Worm (Caenorhabditis elegans) whole organism, L1 larva: ENCODE measurements around the gene ZK1320.3.

Experiments used
- C04F5.9 ChIP-seq: sonication (generic microtip); optimal IDR thresholded peaks from 2 replicates; lab custom pipeline; 2016; ENCODE audit warnings: missing genetic modification characterization, missing compliant biosample characterization
- aha-1 ChIP-seq: fragments of 150-350 bp; optimal IDR thresholded peaks from 2 replicates; lab custom pipeline; 2014; ENCODE audit warnings: missing biosample characterization, missing genetic modification characterization
- aly-2 ChIP-seq: fragments of 150-350 bp; optimal IDR thresholded peaks from 2 replicates; lab custom pipeline; 2014; ENCODE audit warnings: missing biosample characterization, missing genetic modification characterization
- ceh-63 ChIP-seq: fragments of 200-800 bp; sonication (Bioruptor generic); optimal IDR thresholded peaks from 2 replicates; lab custom pipeline; 2018; ENCODE audit warnings: mild to moderate bottlenecking, missing genetic modification characterization, missing compliant biosample characterization
- ceh-82 ChIP-seq, 3 experiments: fragments of 150-350 bp in 1 of 3; sonication (generic microtip) in 2 of 3; optimal IDR thresholded peaks; 2 replicates each; lab custom pipeline; 2014 to 2017; ENCODE audit warnings: missing biosample characterization in 3 of 3, missing genetic modification characterization in 3 of 3
- ceh-88 ChIP-seq: fragments of 200-800 bp; sonication (Bioruptor generic); IDR thresholded peaks from 2 replicates; pipeline ENCODE4 v1.3.6; 2022; ENCODE audit warnings: missing genetic modification characterization, missing compliant biosample characterization
- ces-1 ChIP-seq: fragments of 150-350 bp; optimal IDR thresholded peaks from 2 replicates; lab custom pipeline; 2014; ENCODE audit warnings: missing biosample characterization, missing genetic modification reagents, missing genetic modification characterization
- dpl-1 ChIP-seq, 3 experiments: fragments of 150-350 bp in 2 of 3; sonication (generic microtip) in 1 of 3; optimal IDR thresholded peaks; 2 replicates each; lab custom pipeline; 2014 to 2017; ENCODE audit warnings: missing biosample characterization in 3 of 3, missing genetic modification characterization in 3 of 3, missing genetic modification reagents in 3 of 3
- efl-3 ChIP-seq: fragments of 200-800 bp; sonication (Bioruptor generic); optimal IDR thresholded peaks from 2 replicates; lab custom pipeline; 2018; ENCODE audit warnings: mild to moderate bottlenecking, missing genetic modification characterization, missing compliant biosample characterization
- egl-27 ChIP-seq, 2 experiments: fragments of 150-350 bp in 1 of 2; sonication (generic microtip); optimal IDR thresholded peaks; 3 replicates each; lab custom pipeline; 2017 to 2018; ENCODE audit warnings: missing biosample characterization in 2 of 2, missing genetic modification characterization in 2 of 2, missing genetic modification reagents in 2 of 2
- elt-2 ChIP-seq: sonication (generic microtip); optimal IDR thresholded peaks from 2 replicates; lab custom pipeline; 2016; ENCODE audit warnings: missing genetic modification characterization, mild to moderate bottlenecking, inconsistent platforms, missing compliant biosample characterization, missing genetic modification reagents
- elt-3 ChIP-seq, 6 experiments: fragments of 150-350 bp in 1 of 6; sonication (generic microtip); optimal IDR thresholded peaks; 2 replicates each; lab custom pipeline; 2017 to 2018; ENCODE audit warnings: missing biosample characterization in 6 of 6, missing genetic modification characterization in 6 of 6, inconsistent platforms in 1 of 6
- fkh-10 ChIP-seq: sonication (generic microtip); optimal IDR thresholded peaks from 2 replicates; lab custom pipeline; 2017; ENCODE audit warnings: missing biosample characterization, missing genetic modification reagents, missing genetic modification characterization
- fkh-4 ChIP-seq: sonication (generic microtip); optimal IDR thresholded peaks from 2 replicates; lab custom pipeline; 2016; ENCODE audit warnings: missing compliant biosample characterization, missing genetic modification characterization, borderline replicate concordance
- fos-1 ChIP-seq: fragments of 150-350 bp; optimal IDR thresholded peaks from 2 replicates; lab custom pipeline; 2014; ENCODE audit warnings: missing biosample characterization, missing genetic modification characterization
- grh-1 ChIP-seq: fragments of 200-800 bp; sonication (Bioruptor generic); IDR thresholded peaks from 2 replicates; pipeline ENCODE4 v1.3.6; 2022; ENCODE audit warnings: missing genetic modification reagents, missing genetic modification characterization, missing compliant biosample characterization
- hlh-4 ChIP-seq: sonication (generic microtip); optimal IDR thresholded peaks from 2 replicates; lab custom pipeline; 2016; ENCODE audit warnings: mild to moderate bottlenecking, missing genetic modification characterization, missing compliant biosample characterization
- hpl-2 ChIP-seq: fragments of 150-350 bp; optimal IDR thresholded peaks from 2 replicates; lab custom pipeline; 2014; ENCODE audit warnings: missing biosample characterization, missing genetic modification reagents, missing genetic modification characterization
- irx-1 ChIP-seq: sonication (generic microtip); optimal IDR thresholded peaks from 2 replicates; lab custom pipeline; 2016; ENCODE audit warnings: missing genetic modification characterization, missing compliant biosample characterization
- isw-1 ChIP-seq: fragments of 200-800 bp; sonication (Bioruptor generic); IDR thresholded peaks from 2 replicates; pipeline ENCODE4 v1.3.6; 2022; ENCODE audit warnings: missing genetic modification characterization, missing compliant biosample characterization
- lin-13 ChIP-seq: fragments of 150-350 bp; optimal IDR thresholded peaks from 2 replicates; lab custom pipeline; 2014; ENCODE audit warnings: missing biosample characterization, missing genetic modification reagents, missing genetic modification characterization
- lin-15B ChIP-seq: fragments of 150-350 bp; sonication (generic microtip); optimal IDR thresholded peaks from 3 replicates; lab custom pipeline; 2014; ENCODE audit warnings: missing biosample characterization, missing genetic modification characterization
- lin-35 ChIP-seq, 2 experiments: fragments of 150-350 bp; optimal IDR thresholded peaks; 2 replicates each; lab custom pipeline; 2014; ENCODE audit warnings: missing biosample characterization in 2 of 2, missing genetic modification characterization in 2 of 2, missing genetic modification reagents in 2 of 2
- lin-39 ChIP-seq: fragments of 150-350 bp; optimal IDR thresholded peaks from 2 replicates; lab custom pipeline; 2014; ENCODE audit warnings: missing biosample characterization, missing genetic modification reagents, missing genetic modification characterization
- lir-3 ChIP-seq: sonication (generic microtip); optimal IDR thresholded peaks from 2 replicates; lab custom pipeline; 2016; ENCODE audit warnings: mild to moderate bottlenecking, missing genetic modification characterization, moderate library complexity, missing compliant biosample characterization; ENCODE audit not compliant: poor library complexity
- lsy-2 ChIP-seq, 2 experiments: fragments of 150-350 bp; optimal IDR thresholded peaks; 2 replicates each; lab custom pipeline; 2014; ENCODE audit warnings: missing biosample characterization in 2 of 2, missing genetic modification characterization in 2 of 2
- mab-9 ChIP-seq: fragments of 200-800 bp; sonication (Bioruptor generic); IDR thresholded peaks from 2 replicates; pipeline ENCODE4 v1.3.6; 2022; ENCODE audit warnings: missing genetic modification reagents, missing genetic modification characterization, missing compliant biosample characterization
- mep-1 ChIP-seq: fragments of 150-350 bp; optimal IDR thresholded peaks from 2 replicates; lab custom pipeline; 2014; ENCODE audit warnings: missing biosample characterization, missing genetic modification characterization
- nhr-11 ChIP-seq: fragments of 150-350 bp; optimal IDR thresholded peaks from 2 replicates; lab custom pipeline; 2014; ENCODE audit warnings: missing biosample characterization, missing genetic modification characterization
- nhr-12 ChIP-seq: sonication (generic microtip); optimal IDR thresholded peaks from 2 replicates; lab custom pipeline; 2017; ENCODE audit warnings: missing biosample characterization, missing genetic modification characterization
- nhr-20 ChIP-seq: sonication (generic microtip); optimal IDR thresholded peaks from 2 replicates; lab custom pipeline; 2016; ENCODE audit warnings: mild to moderate bottlenecking, missing genetic modification characterization, missing compliant biosample characterization
- nhr-237 ChIP-seq: fragments of 150-350 bp; optimal IDR thresholded peaks from 2 replicates; lab custom pipeline; 2014; ENCODE audit warnings: missing biosample characterization, missing genetic modification characterization
- nhr-28 ChIP-seq: fragments of 150-350 bp; optimal IDR thresholded peaks from 2 replicates; lab custom pipeline; 2014; ENCODE audit warnings: missing biosample characterization, missing genetic modification characterization
- nhr-71 ChIP-seq: sonication (generic microtip); optimal IDR thresholded peaks from 2 replicates; lab custom pipeline; 2016; ENCODE audit warnings: mild to moderate bottlenecking, missing genetic modification characterization, moderate library complexity, missing compliant biosample characterization
- nhr-76 ChIP-seq: sonication (generic microtip); optimal IDR thresholded peaks from 2 replicates; lab custom pipeline; 2017; ENCODE audit warnings: missing biosample characterization, missing genetic modification characterization
- nhr-77 ChIP-seq: fragments of 150-350 bp; optimal IDR thresholded peaks from 2 replicates; lab custom pipeline; 2014; ENCODE audit warnings: missing biosample characterization, missing genetic modification characterization
- nhr-85 ChIP-seq: sonication (generic microtip); peaks from one replicate; lab custom pipeline; 2016; ENCODE audit warnings: missing genetic modification characterization, inconsistent platforms, missing compliant biosample characterization
- pag-3 ChIP-seq: sonication (generic microtip); optimal IDR thresholded peaks from 2 replicates; lab custom pipeline; 2017; ENCODE audit warnings: missing genetic modification characterization, mild to moderate bottlenecking, missing compliant biosample characterization, antibody characterized with exemption, borderline replicate concordance; ENCODE audit not compliant: insufficient read depth
- skn-1 ChIP-seq: fragments of 150-350 bp; optimal IDR thresholded peaks from 2 replicates; lab custom pipeline; 2014; ENCODE audit warnings: missing biosample characterization, missing genetic modification characterization
- sox-4 ChIP-seq: sonication (generic microtip); optimal IDR thresholded peaks from 2 replicates; lab custom pipeline; 2016; ENCODE audit warnings: missing genetic modification characterization, missing compliant biosample characterization
- sptf-1 ChIP-seq: fragments of 150-350 bp; optimal IDR thresholded peaks from 2 replicates; lab custom pipeline; 2014; ENCODE audit warnings: missing biosample characterization, missing genetic modification characterization
- sup-37 ChIP-seq: fragments of 200-800 bp; sonication (Bioruptor generic); optimal IDR thresholded peaks from 2 replicates; lab custom pipeline; 2018; ENCODE audit warnings: mild to moderate bottlenecking, missing genetic modification characterization, missing compliant biosample characterization
- swsn-7 ChIP-seq: sonication (generic microtip); optimal IDR thresholded peaks from 2 replicates; lab custom pipeline; 2016; ENCODE audit warnings: missing genetic modification characterization, missing compliant biosample characterization
- tbx-2 ChIP-seq: sonication (generic microtip); optimal IDR thresholded peaks from 2 replicates; lab custom pipeline; 2016; ENCODE audit warnings: missing genetic modification characterization, missing compliant biosample characterization
- tlp-1 ChIP-seq: fragments of 150-350 bp; optimal IDR thresholded peaks from 2 replicates; lab custom pipeline; 2014; ENCODE audit warnings: missing biosample characterization, missing genetic modification characterization
- unc-130 ChIP-seq: fragments of 150-350 bp; optimal IDR thresholded peaks from 2 replicates; lab custom pipeline; 2017; ENCODE audit warnings: missing biosample characterization, missing genetic modification characterization, inconsistent platforms
- unc-62 ChIP-seq: fragments of 150-350 bp; optimal IDR thresholded peaks from 2 replicates; lab custom pipeline; 2014; ENCODE audit warnings: missing biosample characterization, missing genetic modification reagents, missing genetic modification characterization
- unc-86 ChIP-seq: sonication (generic microtip); optimal IDR thresholded peaks from 2 replicates; lab custom pipeline; 2016; ENCODE audit warnings: missing genetic modification characterization, missing compliant biosample characterization
- vab-15 ChIP-seq: sonication (generic microtip); optimal IDR thresholded peaks from 2 replicates; lab custom pipeline; 2017; ENCODE audit warnings: missing genotype, mild to moderate bottlenecking, missing genetic modification characterization, missing compliant biosample characterization
- xbp-1 ChIP-seq: sonication (generic microtip); optimal IDR thresholded peaks from 2 replicates; lab custom pipeline; 2016; ENCODE audit warnings: missing genetic modification characterization, missing compliant biosample characterization
- zag-1 ChIP-seq: fragments of 150-350 bp; optimal IDR thresholded peaks from 2 replicates; lab custom pipeline; 2014; ENCODE audit warnings: missing biosample characterization, missing genetic modification characterization
- zip-4 ChIP-seq: fragments of 200-800 bp; sonication (Bioruptor generic); optimal IDR thresholded peaks from 2 replicates; lab custom pipeline; 2018; ENCODE audit warnings: mild to moderate bottlenecking, missing genetic modification characterization, moderate library complexity, missing compliant biosample characterization
- ztf-4 ChIP-seq: fragments of 150-350 bp; optimal IDR thresholded peaks from 2 replicates; lab custom pipeline; 2014; ENCODE audit warnings: missing biosample characterization, missing genetic modification characterization

The ZK1320.3 gene

ce11 chrII:9656210-9656755, 3.9 kb downstream of the ZK1320.3 start, which contains the start of gene gstk-1:
Gene gstk-1 (plus strand): TSS chrII:9656705.
- TF ChIP-seq unc-130 (tag; lab: Kevin White, UChicago) (no peak), isw-1 (GFP tag; lab: Robert Waterston, UW) (no peak), nhr-20 (tag; lab: Kevin White, UChicago) (peak; percentile 94), aha-1 (tag; lab: Kevin White, UChicago) (no peak), zip-4 (GFP tag; lab: Kevin White, UChicago) (no peak), fkh-4 (tag; lab: Kevin White, UChicago) (no peak), hlh-4 (tag; lab: Kevin White, UChicago) (no peak), sup-37 (GFP tag; lab: Kevin White, UChicago) (no peak), tbx-2 (tag; lab: Kevin White, UChicago) (peak; percentile 9), efl-3 (GFP tag; lab: Kevin White, UChicago) (no peak), nhr-11 (peak; percentile 13), elt-2 (tag; lab: Kevin White, UChicago) (peak; percentile 68), fkh-10 (no peak), tlp-1 (no peak), lsy-2 (tag; optimal IDR thresholded peaks at IDR 0.05; lab: Kevin White, UChicago) (peak in 1 of 2 experiments; percentile 2), fos-1 (tag; lab: Kevin White, UChicago) (no peak), skn-1 (tag; lab: Kevin White, UChicago) (no peak), swsn-7 (tag; lab: Kevin White, UChicago) (no peak), ces-1 (GFP tag; lab: Kevin White, UChicago) (no peak), vab-15 (no peak), nhr-76 (tag; lab: Kevin White, UChicago) (no peak), nhr-85 (tag; lab: Kevin White, UChicago) (peak; percentile 78), dpl-1 (GFP tag; optimal IDR thresholded peaks at IDR 0.05; lab: Kevin White, UChicago) (no peak), nhr-71 (tag; lab: Kevin White, UChicago) (peak; percentile 57), ztf-4 (no peak), elt-3 (tag; optimal IDR thresholded peaks at IDR 0.05; lab: Kevin White, UChicago) (peak in 2 of 6 experiments; percentile 44 to 67), mep-1 (tag; lab: Kevin White, UChicago) (no peak), lin-35 (GFP tag; optimal IDR thresholded peaks at IDR 0.05; lab: Kevin White, UChicago) (peak in 1 of 2 experiments; percentile 70), ceh-82 (tag; optimal IDR thresholded peaks at IDR 0.05; lab: Kevin White, UChicago) (no peak), lin-13 (GFP tag; lab: Kevin White, UChicago) (no peak), lin-15B (tag; lab: Kevin White, UChicago) (no peak), nhr-237 (tag; lab: Kevin White, UChicago) (no peak), egl-27 (tag; optimal IDR thresholded peaks at IDR 0.05; lab: Kevin White, UChicago) (no peak), nhr-77 (tag; lab: Kevin White, UChicago) (no peak), unc-62 (GFP tag; lab: Kevin White, UChicago) (no peak), grh-1 (GFP tag; lab: Robert Waterston, UW) (peak; percentile 31; the same call in 1 of the 2 replicates), C04F5.9 (tag; lab: Kevin White, UChicago) (no peak), ceh-88 (GFP tag; lab: Robert Waterston, UW) (no peak), ceh-63 (GFP tag; lab: Kevin White, UChicago) (no peak), zag-1 (tag; lab: Kevin White, UChicago) (no peak), pag-3 (tag; lab: Kevin White, UChicago) (no peak), mab-9 (GFP tag; lab: Robert Waterston, UW) (no peak), sox-4 (tag; lab: Kevin White, UChicago) (no peak), nhr-12 (tag; lab: Kevin White, UChicago) (no peak), lir-3 (tag; lab: Kevin White, UChicago) (no peak), hpl-2 (GFP tag; lab: Kevin White, UChicago) (no peak), aly-2 (tag; lab: Kevin White, UChicago) (no peak), xbp-1 (tag; lab: Kevin White, UChicago) (no peak), unc-86 (tag; lab: Kevin White, UChicago) (no peak), sptf-1 (tag; lab: Kevin White, UChicago) (no peak), irx-1 (no peak), nhr-28 (tag; lab: Kevin White, UChicago) (no peak), lin-39 (no peak)
